Worm (Caenorhabditis elegans) whole organism, early embryonic: ENCODE data around the gene lin-32.

Experiments used
- B0310.2 ChIP-seq: sonication (generic microtip); optimal IDR thresholded peaks from 2 replicates; lab custom pipeline; 2016; ENCODE audit warnings: mild to moderate bottlenecking, missing genetic modification characterization, missing compliant biosample characterization
- F13C5.2 ChIP-seq: sonication (generic microtip); optimal IDR thresholded peaks from 2 replicates; lab custom pipeline; 2017; ENCODE audit warnings: mild to moderate bottlenecking, missing genetic modification characterization, inconsistent platforms, missing compliant biosample characterization
- aly-1 ChIP-seq: sonication (generic microtip); optimal IDR thresholded peaks from 2 replicates; lab custom pipeline; 2016; ENCODE audit warnings: missing genetic modification characterization, missing compliant biosample characterization
- ama-1 ChIP-seq: fragments of 150-350 bp; optimal IDR thresholded peaks from 2 replicates; lab custom pipeline; 2014
- ceh-13 ChIP-seq: fragments of 200-800 bp; sonication (Bioruptor generic); optimal IDR thresholded peaks from 2 replicates; lab custom pipeline; 2018; ENCODE audit warnings: mild to moderate bottlenecking, missing genetic modification characterization, missing compliant biosample characterization
- ceh-36 ChIP-seq: sonication (generic microtip); optimal IDR thresholded peaks from 2 replicates; lab custom pipeline; 2016; ENCODE audit warnings: missing genetic modification characterization, inconsistent platforms, missing compliant biosample characterization
- ets-7 ChIP-seq: sonication (generic microtip); optimal IDR thresholded peaks from 2 replicates; lab custom pipeline; 2016; ENCODE audit warnings: missing genotype, missing genetic modification characterization, missing compliant biosample characterization
- flt-1 ChIP-seq: fragments of 200-800 bp; sonication (Bioruptor generic); IDR thresholded peaks from 2 replicates; pipeline ENCODE4 v1.3.6; 2022; ENCODE audit warnings: missing genetic modification characterization, missing compliant biosample characterization
- hmbx-1 ChIP-seq: sonication (generic microtip); optimal IDR thresholded peaks from 2 replicates; lab custom pipeline; 2016; ENCODE audit warnings: mild to moderate bottlenecking, missing genetic modification characterization, missing compliant biosample characterization
- hmg-4 ChIP-seq: fragments of 200-800 bp; sonication (Bioruptor generic); optimal IDR thresholded peaks from 2 replicates; lab custom pipeline; 2018; ENCODE audit warnings: mild to moderate bottlenecking, missing genetic modification characterization, missing compliant biosample characterization
- hnd-1 ChIP-seq: sonication (generic microtip); optimal IDR thresholded peaks from 2 replicates; lab custom pipeline; 2016; ENCODE audit warnings: missing genetic modification characterization, missing compliant biosample characterization
- pes-1 ChIP-seq: fragments of 200-800 bp; sonication (Bioruptor generic); IDR thresholded peaks from 2 replicates; pipeline ENCODE4 v1.3.6; 2022; ENCODE audit warnings: missing genetic modification reagents, missing genetic modification characterization, missing compliant biosample characterization
- scrt-1 ChIP-seq: fragments of 200-800 bp; sonication (Bioruptor generic); IDR thresholded peaks from 2 replicates; pipeline ENCODE4 v1.3.6; 2022; ENCODE audit warnings: missing genetic modification characterization, missing compliant biosample characterization
- sea-1 ChIP-seq: fragments of 200-800 bp; sonication (Bioruptor generic); conservative IDR thresholded peaks from 2 replicates; pipeline ENCODE4 v1.3.6; 2022; ENCODE audit warnings: missing genetic modification characterization, missing compliant biosample characterization
- tbx-11 ChIP-seq: fragments of 200-800 bp; sonication (Bioruptor generic); IDR thresholded peaks from 2 replicates; pipeline ENCODE4 v1.3.6; 2022; ENCODE audit warnings: missing genetic modification characterization, missing compliant biosample characterization
- tbx-37 ChIP-seq: fragments of 200-800 bp; sonication (Bioruptor generic); conservative IDR thresholded peaks from 2 replicates; pipeline ENCODE4 v1.3.6; 2022; ENCODE audit warnings: missing genetic modification reagents, missing genetic modification characterization, missing compliant biosample characterization
- tra-4 ChIP-seq: sonication (generic microtip); optimal IDR thresholded peaks from 2 replicates; lab custom pipeline; 2017; ENCODE audit warnings: missing genetic modification characterization, missing compliant biosample characterization

The lin-32 gene

ce11 chrX:2215108-2215507 is 14.8 kb downstream of the lin-32 start:
- TF ChIP-seq hnd-1 (tag; lab: Kevin White, UChicago) (no peak), flt-1 (no peak), ceh-36 (no peak), ceh-13 (GFP tag; lab: Kevin White, UChicago) (no peak), ama-1 (lab: Kevin White, UChicago) (no peak)

DNA sequence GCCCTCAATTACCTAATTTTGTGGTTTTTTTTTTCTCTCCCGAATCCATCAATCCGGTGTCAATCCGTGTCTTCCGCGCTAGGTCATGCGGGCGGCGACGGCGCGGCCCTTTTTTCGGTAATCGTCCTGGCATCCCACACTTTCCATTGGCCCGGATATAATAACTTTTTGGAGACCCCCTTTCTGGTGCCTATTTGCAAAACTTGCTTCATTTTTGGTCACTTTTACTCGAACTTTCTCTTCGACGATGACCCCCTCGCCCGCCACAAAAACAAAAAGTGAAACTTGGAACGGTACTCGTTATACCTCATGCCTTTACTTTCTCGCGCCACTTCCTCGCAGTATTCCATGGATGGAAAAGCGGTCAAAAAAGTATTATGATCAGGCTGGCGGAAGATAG is 15.5 kb downstream of the lin-32 start:
- no peak for TF ChIP-seq ets-7 (tag; lab: Kevin White, UChicago)
- no peak for TF ChIP-seq ama-1 (lab: Kevin White, UChicago)
- TF ChIP-seq tbx-11 (GFP tag; lab: Robert Waterston, UW): no peak
- no peak for TF ChIP-seq ceh-13 (GFP tag; lab: Kevin White, UChicago)
- TF ChIP-seq hnd-1 (tag; lab: Kevin White, UChicago): no peak
- no peak for TF ChIP-seq flt-1
- TF ChIP-seq pes-1 (GFP tag; lab: Robert Waterston, UW): no peak
- TF ChIP-seq tra-4 (tag; lab: Kevin White, UChicago): no peak

DNA sequence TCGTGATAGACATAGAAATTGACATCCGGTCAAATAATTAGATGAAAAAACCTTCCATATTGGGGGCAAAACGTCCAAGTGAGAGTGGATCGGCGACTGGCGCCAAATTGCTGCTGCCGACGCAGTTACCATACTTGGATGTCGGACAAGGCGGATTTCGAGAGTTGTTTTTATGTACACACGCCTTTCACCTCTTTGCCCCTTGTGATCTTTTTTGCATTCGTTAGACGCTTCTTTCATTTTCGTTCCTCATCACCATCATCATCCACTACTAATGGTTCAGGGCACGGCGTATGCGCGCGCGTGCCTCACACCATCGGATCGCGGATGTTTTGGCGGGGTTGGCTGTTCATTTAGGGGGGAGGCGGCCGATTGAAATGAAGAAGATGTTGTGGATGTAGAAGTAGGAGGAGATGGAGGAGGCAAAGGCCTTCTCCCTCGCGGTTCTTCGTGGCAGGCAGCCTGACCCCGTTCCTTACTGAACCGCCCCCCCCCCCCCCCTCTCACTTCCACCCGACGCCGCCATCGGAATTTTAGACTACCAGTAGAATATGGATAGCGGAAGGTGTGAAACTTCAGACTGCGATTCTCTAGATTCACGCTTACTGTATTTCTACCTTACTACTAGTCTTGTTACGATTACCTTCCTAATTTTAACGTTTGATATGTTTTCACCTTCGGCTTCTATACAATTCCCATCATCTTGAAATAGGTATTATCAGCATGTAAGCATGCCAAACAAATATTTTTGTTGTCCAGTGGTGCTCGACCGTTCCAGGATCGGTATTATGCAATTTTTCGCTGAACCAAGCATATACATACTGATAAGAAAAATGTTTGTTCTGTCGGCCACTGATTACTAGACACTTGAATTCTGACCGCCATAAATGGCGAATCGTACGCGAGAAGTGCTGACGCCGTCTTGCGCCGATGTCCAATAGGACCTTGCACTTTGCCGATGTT is 16.2 kb downstream of the lin-32 start:
- no peak for TF ChIP-seq flt-1
- TF ChIP-seq sea-1: no peak
- no peak for TF ChIP-seq B0310.2
- TF ChIP-seq pes-1 (GFP tag; lab: Robert Waterston, UW): no peak
- no peak for TF ChIP-seq hnd-1 (tag; lab: Kevin White, UChicago)
- TF ChIP-seq tbx-37 (GFP tag; lab: Robert Waterston, UW): no peak
- TF ChIP-seq F13C5.2: no peak
- TF ChIP-seq ama-1 (lab: Kevin White, UChicago): no peak
- TF ChIP-seq hmbx-1 (tag; lab: Kevin White, UChicago): no peak
- TF ChIP-seq ceh-36: no peak
- no peak for TF ChIP-seq aly-1
- no peak for TF ChIP-seq ets-7 (tag; lab: Kevin White, UChicago)
- TF ChIP-seq ceh-13 (GFP tag; lab: Kevin White, UChicago): no peak
- no peak for TF ChIP-seq tbx-11 (GFP tag; lab: Robert Waterston, UW)
- no peak for TF ChIP-seq hmg-4 (GFP tag; lab: Kevin White, UChicago)

- TF ChIP-seq hmbx-1 (tag; lab: Kevin White, UChicago) (no peak), hmg-4 (GFP tag; lab: Kevin White, UChicago) (no peak), pes-1 (GFP tag; lab: Robert Waterston, UW) (no peak), tra-4 (tag; lab: Kevin White, UChicago) (no peak), aly-1 (no peak), scrt-1 (GFP tag; lab: Robert Waterston, UW) (no peak), sea-1 (no peak), ceh-13 (GFP tag; lab: Kevin White, UChicago) (no peak), ama-1 (lab: Kevin White, UChicago) (no peak), B0310.2 (no peak), ceh-36 (no peak), tbx-11 (GFP tag; lab: Robert Waterston, UW) (no peak)
Observed at ce11 chrX:2212712-2213111, 17.2 kb downstream of the lin-32 start.

ce11 chrX:2212141-2212540 is 17.8 kb downstream of the lin-32 start:
- TF ChIP-seq F13C5.2: no peak
- no peak for TF ChIP-seq aly-1
- no peak for TF ChIP-seq tra-4 (tag; lab: Kevin White, UChicago)
- TF ChIP-seq hnd-1 (tag; lab: Kevin White, UChicago): no peak
- no peak for TF ChIP-seq ets-7 (tag; lab: Kevin White, UChicago)
- TF ChIP-seq tbx-37 (GFP tag; lab: Robert Waterston, UW): no peak
- TF ChIP-seq ceh-36: no peak
- TF ChIP-seq ceh-13 (GFP tag; lab: Kevin White, UChicago): no peak
- TF ChIP-seq pes-1 (GFP tag; lab: Robert Waterston, UW): no peak
- no peak for TF ChIP-seq tbx-11 (GFP tag; lab: Robert Waterston, UW)
- TF ChIP-seq hmbx-1 (tag; lab: Kevin White, UChicago): no peak

DNA sequence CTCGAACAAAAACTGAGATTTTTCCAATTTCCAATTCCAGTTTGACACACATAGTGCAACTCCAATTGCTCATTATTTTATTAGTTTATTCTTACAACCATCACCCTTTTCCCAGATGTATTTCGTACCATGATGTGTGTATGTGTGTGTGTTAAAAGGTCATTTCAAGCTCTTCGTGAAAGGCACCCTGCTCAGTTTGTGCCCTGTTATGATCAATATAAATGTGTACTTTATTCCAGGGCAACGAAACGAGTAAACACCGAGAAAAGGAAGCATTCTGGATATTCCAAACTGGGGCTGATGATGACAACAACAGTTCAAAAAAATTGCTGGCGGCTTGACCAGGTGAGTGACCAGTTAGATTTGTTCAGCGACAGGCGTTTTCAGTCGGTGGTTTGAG is 19.2 kb downstream of the lin-32 start, which contains the start of gene peb-1:
peb-1 (plus strand) TSS at position 301 of the 400 bp plus-strand sequence.
- TF ChIP-seq tbx-37 (GFP tag; lab: Robert Waterston, UW) (no peak), B0310.2 (no peak), hnd-1 (tag; lab: Kevin White, UChicago) (no peak), tbx-11 (GFP tag; lab: Robert Waterston, UW) (no peak), ceh-13 (GFP tag; lab: Kevin White, UChicago) (no peak), hmbx-1 (tag; lab: Kevin White, UChicago) (no peak), pes-1 (GFP tag; lab: Robert Waterston, UW) (no peak), tra-4 (tag; lab: Kevin White, UChicago) (no peak), ceh-36 (no peak), flt-1 (no peak), F13C5.2 (no peak), hmg-4 (GFP tag; lab: Kevin White, UChicago) (no peak), sea-1 (no peak), aly-1 (no peak), ama-1 (lab: Kevin White, UChicago) (no peak), scrt-1 (GFP tag; lab: Robert Waterston, UW) (no peak)

DNA sequence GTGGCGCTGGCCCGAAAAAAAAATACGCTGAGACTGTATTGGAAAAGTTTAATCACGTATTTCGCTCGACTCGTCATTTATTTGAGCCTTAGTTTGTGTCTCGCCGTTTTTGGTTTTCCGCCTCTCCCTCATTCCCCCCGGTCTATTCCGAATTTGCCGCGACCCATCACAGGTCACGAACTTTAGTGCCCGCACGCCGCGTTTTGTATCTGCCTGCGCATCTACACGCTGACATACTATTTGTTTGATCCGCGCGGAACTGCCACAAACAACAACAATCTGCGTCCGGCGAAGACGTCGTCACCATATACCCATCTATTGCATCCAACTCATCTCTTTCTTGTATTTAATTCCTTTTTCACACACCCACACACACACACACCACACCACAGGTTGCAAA is 19.8 kb downstream of the lin-32 start:
- TF ChIP-seq hnd-1 (tag; lab: Kevin White, UChicago) (no peak), ama-1 (lab: Kevin White, UChicago) (no peak)
